Fruit fly (Drosophila melanogaster): ENCODE data around the gene DppIII.

DppIII gene

dm6 chr3R:8321447-8321846 lies 22.8 kb upstream of the DppIII start, which contains the start of gene Or85a:
TSS of gene Or85a (plus strand) at chr3R:8321747.
- TF ChIP-seq CTCF (optimal IDR thresholded peaks at IDR 0.05), result no peak
- no peak for TF ChIP-seq CG8478 (optimal IDR thresholded peaks at IDR 0.05)

- TF ChIP-seq CG8478 (optimal IDR thresholded peaks at IDR 0.05) (no peak), CTCF (optimal IDR thresholded peaks at IDR 0.05) (no peak)
These were observed 20.2 kb upstream of the DppIII start, which contains the start of gene CG7443 for dm6 chr3R:8324016-8324415. TSS of gene CG7443 (plus strand) at chr3R:8324316.

dm6 chr3R:8326884-8327283 lies 17.3 kb upstream of the DppIII start:
- TF ChIP-seq CG8478 (optimal IDR thresholded peaks at IDR 0.05) (no peak), CTCF (optimal IDR thresholded peaks at IDR 0.05) (no peak)

dm6 chr3R:8327967-8328789 lies 16.0 kb upstream of the DppIII start:
- no peak for TF ChIP-seq CG8478 (optimal IDR thresholded peaks at IDR 0.05)
- no peak for TF ChIP-seq CTCF (optimal IDR thresholded peaks at IDR 0.05)

- TF ChIP-seq CG8478 (optimal IDR thresholded peaks at IDR 0.05) (no peak), CTCF (optimal IDR thresholded peaks at IDR 0.05) (no peak)
These were observed 14.6 kb upstream of the DppIII start for dm6 chr3R:8329628-8330027.

- TF ChIP-seq CG8478 (optimal IDR thresholded peaks at IDR 0.05) (no peak), CTCF (optimal IDR thresholded peaks at IDR 0.05) (no peak)
These were observed 10.3 kb upstream of the DppIII start, which contains the start of gene Poxm for dm6 chr3R:8333768-8334470. TSS of gene Poxm (minus strand) at chr3R:8333792.

- no peak for TF ChIP-seq CG8478 (optimal IDR thresholded peaks at IDR 0.05)
- TF ChIP-seq CTCF (optimal IDR thresholded peaks at IDR 0.05), result no peak
These were observed 9.8 kb upstream of the DppIII start for dm6 chr3R:8334471-8334783.

- no peak for TF ChIP-seq CG8478 (optimal IDR thresholded peaks at IDR 0.05)
- TF ChIP-seq CTCF (optimal IDR thresholded peaks at IDR 0.05), result no peak
These were observed 9.2 kb upstream of the DppIII start for dm6 chr3R:8334982-8335381.

- TF ChIP-seq CTCF (optimal IDR thresholded peaks at IDR 0.05) (no peak), CG8478 (optimal IDR thresholded peaks at IDR 0.05) (no peak)
These were observed 8.1 kb upstream of the DppIII start for dm6 chr3R:8336012-8336567.

- TF ChIP-seq CTCF (optimal IDR thresholded peaks at IDR 0.05) (peak in 1 of 2 experiments; percentile 16), CG8478 (optimal IDR thresholded peaks at IDR 0.05) (no peak)
These were observed 3.4 kb upstream of the DppIII start, which contains the start of the genes COX7A and Arl2 for dm6 chr3R:8340675-8341275. TSS of gene COX7A (minus strand) at chr3R:8341043. TSS of gene Arl2 (plus strand) at chr3R:8341100.

- TF ChIP-seq CG8478 (optimal IDR thresholded peaks at IDR 0.05) (no peak), CTCF (optimal IDR thresholded peaks at IDR 0.05) (no peak)
These were observed 902 bp upstream of the DppIII start, which contains the start of the genes PNKP and COX7AL for dm6 chr3R:8343251-8343744. TSS of gene PNKP (minus strand) at chr3R:8343516. TSS of gene COX7AL (plus strand) at chr3R:8343669.

- TF ChIP-seq CTCF (optimal IDR thresholded peaks at IDR 0.05), result no peak
- TF ChIP-seq CG8478 (optimal IDR thresholded peaks at IDR 0.05), result no peak
These were observed 3.1 kb downstream of the DppIII start, which contains the start of gene CG7352 for dm6 chr3R:8347279-8347678. TSS of gene CG7352 (plus strand) at chr3R:8347579.

- no peak for TF ChIP-seq CTCF (optimal IDR thresholded peaks at IDR 0.05)
- no peak for TF ChIP-seq CG8478 (optimal IDR thresholded peaks at IDR 0.05)
These were observed 3.6 kb downstream of the DppIII start for dm6 chr3R:8347835-8348234.

dm6 chr3R:8349106-8349448 lies 4.9 kb downstream of the DppIII start:
- TF ChIP-seq CG8478 (optimal IDR thresholded peaks at IDR 0.05), result no peak
- TF ChIP-seq CTCF (optimal IDR thresholded peaks at IDR 0.05), result no peak
